Worm (Caenorhabditis elegans) whole organism, late embryonic: Measurements from ENCODE around the gene fbxb-118.

Source experiments
- C38D4.7 ChIP-seq: fragments of 200-800 bp; sonication (Bioruptor generic); optimal IDR thresholded peaks from 2 replicates; lab custom pipeline; 2018; ENCODE audit warnings: mild to moderate bottlenecking, missing genetic modification characterization, moderate library complexity, missing compliant biosample characterization
- ama-1 ChIP-seq: fragments of 150-350 bp; optimal IDR thresholded peaks from 2 replicates; lab custom pipeline; 2014
- ceh-19 ChIP-seq: fragments of 200-800 bp; sonication (Bioruptor generic); optimal IDR thresholded peaks from 2 replicates; lab custom pipeline; 2018; ENCODE audit warnings: mild to moderate bottlenecking, missing genetic modification characterization, missing compliant biosample characterization
- ceh-2 ChIP-seq: sonication (generic microtip); optimal IDR thresholded peaks from 2 replicates; lab custom pipeline; 2016; ENCODE audit warnings: missing genotype, missing genetic modification characterization, missing compliant biosample characterization
- ceh-30 ChIP-seq: fragments of 150-350 bp; optimal IDR thresholded peaks from 2 replicates; lab custom pipeline; 2014; ENCODE audit warnings: missing biosample characterization, missing genetic modification characterization
- ceh-31 ChIP-seq: sonication (generic microtip); optimal IDR thresholded peaks from 2 replicates; lab custom pipeline; 2016; ENCODE audit warnings: missing genetic modification characterization, missing compliant biosample characterization
- ceh-9 ChIP-seq: sonication (generic microtip); optimal IDR thresholded peaks from 2 replicates; lab custom pipeline; 2016; ENCODE audit warnings: mild to moderate bottlenecking, missing genetic modification characterization, inconsistent platforms, missing compliant biosample characterization
- che-1 ChIP-seq: sonication (generic microtip); optimal IDR thresholded peaks from 2 replicates; lab custom pipeline; 2016; ENCODE audit warnings: mild to moderate bottlenecking, missing genetic modification characterization, missing compliant biosample characterization
- dmd-4 ChIP-seq: sonication (generic microtip); optimal IDR thresholded peaks from 2 replicates; lab custom pipeline; 2016; ENCODE audit warnings: borderline replicate concordance, missing genetic modification characterization, missing compliant biosample characterization
- pha-4 ChIP-seq: fragments of 150-350 bp; optimal IDR thresholded peaks from 2 replicates; lab custom pipeline; 2018; ENCODE audit warnings: missing biosample characterization, missing genetic modification reagents, missing genetic modification characterization
- syd-9 ChIP-seq: sonication (generic microtip); optimal IDR thresholded peaks from 2 replicates; lab custom pipeline; 2016; ENCODE audit warnings: mild to moderate bottlenecking, missing genetic modification characterization, moderate library complexity, missing compliant biosample characterization
- tbx-2 ChIP-seq: sonication (generic microtip); optimal IDR thresholded peaks from 2 replicates; lab custom pipeline; 2016; ENCODE audit warnings: missing genetic modification characterization, missing compliant biosample characterization

ce11 chrII:4085601-4086000 lies 21.7 kb upstream of the fbxb-118 start:
- TF ChIP-seq tbx-2 (tag; lab: Kevin White, UChicago) (no peak), ceh-2 (tag; lab: Kevin White, UChicago) (no peak), ama-1 (lab: Kevin White, UChicago) (no peak), C38D4.7 (no peak), ceh-31 (tag; lab: Kevin White, UChicago) (no peak), ceh-19 (GFP tag; lab: Kevin White, UChicago) (no peak), ceh-30 (tag; lab: Kevin White, UChicago) (no peak), ceh-9 (tag; lab: Kevin White, UChicago) (no peak), pha-4 (no peak), dmd-4 (tag; lab: Kevin White, UChicago) (no peak), syd-9 (tag; lab: Kevin White, UChicago) (no peak), che-1 (tag; lab: Kevin White, UChicago) (no peak)
